Worm (Caenorhabditis elegans): ENCODE data around the gene clec-218.
A peak's percentile ranks its signal among the peaks of the same experiment; 100 is the strongest.

- no peak for TF ChIP-seq lin-14 (GFP tag; optimal IDR thresholded peaks at IDR 0.05)
- no peak for TF ChIP-seq nhr-76 (tag; optimal IDR thresholded peaks at IDR 0.05)
- no peak for TF ChIP-seq zag-1 (tag; optimal IDR thresholded peaks at IDR 0.05)
- no peak for TF ChIP-seq snpc-4 (tag; optimal IDR thresholded peaks at IDR 0.05)
- TF ChIP-seq lin-15B (tag; optimal IDR thresholded peaks at IDR 0.05): no peak
- no peak for TF ChIP-seq ztf-4 (tag; optimal IDR thresholded peaks at IDR 0.05)
- no peak for TF ChIP-seq mdl-1 (tag; optimal IDR thresholded peaks at IDR 0.05)
- no peak for TF ChIP-seq tbx-2 (tag; optimal IDR thresholded peaks at IDR 0.05)
- no peak for TF ChIP-seq ama-1 (optimal IDR thresholded peaks at IDR 0.05)
- TF ChIP-seq blmp-1 (tag; optimal IDR thresholded peaks at IDR 0.05): no peak
- TF ChIP-seq elt-2 (tag; optimal IDR thresholded peaks at IDR 0.05): peak; percentile 76
Observed at ce11 chrV:8271995-8272394, 35.7 kb upstream of the clec-218 start, which contains the start of gene asp-5.

All from whole organism, L1 larva.